Worm (Caenorhabditis elegans) whole organism, L2 larva: ENCODE data around the gene F09C6.3.

Experiments
- Y55F3AM.14 ChIP-seq: fragments of 200-800 bp; sonication (Bioruptor generic); optimal IDR thresholded peaks from 2 replicates; lab custom pipeline; 2018; ENCODE audit warnings: mild to moderate bottlenecking, missing genetic modification characterization, missing compliant biosample characterization
- aly-2 ChIP-seq: fragments of 150-350 bp; optimal IDR thresholded peaks from 2 replicates; lab custom pipeline; 2014; ENCODE audit warnings: missing biosample characterization, missing genetic modification characterization
- ama-1 ChIP-seq: fragments of 150-350 bp; optimal IDR thresholded peaks from 2 replicates; lab custom pipeline; 2018; ENCODE audit warnings: inconsistent platforms
- blmp-1 ChIP-seq: sonication (generic microtip); optimal IDR thresholded peaks from 2 replicates; lab custom pipeline; 2017; ENCODE audit warnings: missing genetic modification characterization, mild to moderate bottlenecking, missing compliant biosample characterization, antibody characterized with exemption, moderate library complexity; ENCODE audit not compliant: insufficient read depth
- lin-13 ChIP-seq: fragments of 150-350 bp; optimal IDR thresholded peaks from 2 replicates; lab custom pipeline; 2014; ENCODE audit warnings: missing biosample characterization, missing genetic modification reagents, missing genetic modification characterization
- nhr-12 ChIP-seq: fragments of 150-350 bp; optimal IDR thresholded peaks from 2 replicates; lab custom pipeline; 2014; ENCODE audit warnings: missing biosample characterization, missing genetic modification characterization
- nhr-237 ChIP-seq: fragments of 150-350 bp; optimal IDR thresholded peaks from 2 replicates; lab custom pipeline; 2014; ENCODE audit warnings: missing biosample characterization, missing genetic modification characterization
- peb-1 ChIP-seq: fragments of 150-350 bp; optimal IDR thresholded peaks from 2 replicates; lab custom pipeline; 2014; ENCODE audit warnings: missing biosample characterization, missing genetic modification characterization
- unc-62 ChIP-seq: fragments of 150-350 bp; optimal IDR thresholded peaks from 2 replicates; lab custom pipeline; 2014; ENCODE audit warnings: missing biosample characterization, missing genetic modification reagents, missing genetic modification characterization

DNA sequence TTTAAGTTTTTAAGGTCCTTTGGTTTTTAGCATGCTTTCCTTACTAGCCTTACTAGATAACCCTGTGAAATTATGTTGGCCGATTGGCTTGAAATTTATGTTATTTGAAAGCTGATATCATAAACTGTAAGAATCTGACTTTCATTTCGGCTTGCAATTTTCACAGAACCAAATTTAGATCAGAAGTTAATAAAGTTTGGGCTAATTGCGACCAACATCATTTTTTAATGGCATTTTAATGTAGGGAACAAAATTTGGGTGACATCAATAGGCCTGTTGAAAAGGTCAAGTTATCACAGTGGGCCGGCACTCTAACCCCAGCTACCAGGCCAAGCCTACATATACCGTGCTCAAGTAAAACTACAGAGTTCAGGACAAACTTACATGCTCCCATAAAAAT, 48.6 kb downstream of the F09C6.3 start:
- no peak for TF ChIP-seq nhr-12
- no peak for TF ChIP-seq aly-2
- TF ChIP-seq blmp-1 (tag; lab: Kevin White, UChicago) = no peak
- TF ChIP-seq lin-13 (GFP tag; lab: Kevin White, UChicago) = no peak
- TF ChIP-seq ama-1 (lab: Kevin White, UChicago) = no peak
- no peak for TF ChIP-seq Y55F3AM.14 (GFP tag; lab: Kevin White, UChicago)
- TF ChIP-seq unc-62 (GFP tag; lab: Kevin White, UChicago) = no peak
- no peak for TF ChIP-seq nhr-237 (tag; lab: Kevin White, UChicago)
- no peak for TF ChIP-seq peb-1 (tag; lab: Kevin White, UChicago)
